Fruit fly (Drosophila melanogaster) whole organism, embryonic: ENCODE measurements around the gene CBP.

ENCODE experiments used
- B-H1 ChIP-seq: fragments of 200-800 bp; sonication (Bioruptor generic); IDR thresholded peaks from 3 replicates; pipeline ENCODE4 v1.3.6; 2022; ENCODE audit warnings: missing biosample characterization, missing genetic modification characterization
- C15 ChIP-seq: fragments of 200-800 bp; sonication (Bioruptor generic); IDR thresholded peaks from 3 replicates; pipeline ENCODE4 v1.3.6; 2022; ENCODE audit warnings: missing biosample characterization, missing genetic modification characterization
- CG10321 ChIP-seq: fragments of 200-800 bp; sonication (Bioruptor generic); IDR thresholded peaks from 2 replicates; pipeline ENCODE4 v1.3.6; 2022; ENCODE audit warnings: missing biosample characterization, missing genetic modification characterization
- CG10462 ChIP-seq: fragments of 200-800 bp; sonication (Bioruptor generic); optimal IDR thresholded peaks from 2 replicates; lab custom pipeline; 2016; ENCODE audit warnings: missing biosample characterization, missing genetic modification characterization
- CG11456 ChIP-seq: fragments of 200-800 bp; sonication (Bioruptor generic); IDR thresholded peaks from 3 replicates; pipeline ENCODE4 v1.3.6; 2022; ENCODE audit warnings: missing biosample characterization, missing genetic modification characterization
- CG11504 ChIP-seq: fragments of 200-800 bp; sonication (Bioruptor generic); optimal IDR thresholded peaks from 3 replicates; lab custom pipeline; 2019; ENCODE audit warnings: missing biosample characterization, mild to moderate bottlenecking, missing genetic modification characterization, moderate library complexity
- CG12219 ChIP-seq: fragments of 200-800 bp; sonication (Bioruptor generic); optimal IDR thresholded peaks from 3 replicates; lab custom pipeline; 2018; ENCODE audit warnings: missing biosample characterization, mild to moderate bottlenecking, missing genetic modification characterization
- CG13894 ChIP-seq: fragments of 200-800 bp; sonication (Bioruptor generic); optimal IDR thresholded peaks from 3 replicates; lab custom pipeline; 2018; ENCODE audit warnings: missing biosample characterization, mild to moderate bottlenecking, missing genetic modification characterization, moderate library complexity
- CG15514 ChIP-seq: fragments of 200-800 bp; sonication (Bioruptor generic); optimal IDR thresholded peaks from 3 replicates; lab custom pipeline; 2017; ENCODE audit warnings: missing biosample characterization, missing genetic modification characterization, mild to moderate bottlenecking, moderate library complexity, missing genetic modification reagents
- CG15696 ChIP-seq: fragments of 200-800 bp; sonication (Bioruptor generic); optimal IDR thresholded peaks from 2 replicates; lab custom pipeline; 2019; ENCODE audit warnings: missing biosample characterization, mild to moderate bottlenecking, missing genetic modification characterization, moderate library complexity
- CG1603 ChIP-seq: fragments of 200-800 bp; sonication (Bioruptor generic); optimal IDR thresholded peaks from 2 replicates; lab custom pipeline; 2019; ENCODE audit warnings: missing biosample characterization, mild to moderate bottlenecking, missing genetic modification characterization, moderate library complexity
- CG2712 ChIP-seq: fragments of 200-800 bp; optimal IDR thresholded peaks from 3 replicates; lab custom pipeline; 2019; ENCODE audit warnings: missing biosample characterization, mild to moderate bottlenecking, missing genetic modification characterization, moderate library complexity
- CG2875 ChIP-seq: fragments of 200-800 bp; sonication (Bioruptor generic); optimal IDR thresholded peaks from 2 replicates; lab custom pipeline; 2017; ENCODE audit warnings: missing biosample characterization, mild to moderate bottlenecking, missing genetic modification characterization, missing genetic modification reagents
- CG31224 ChIP-seq: fragments of 200-800 bp; sonication (Bioruptor generic); IDR thresholded peaks from 2 replicates; pipeline ENCODE4 v1.3.6; 2022; ENCODE audit warnings: missing biosample characterization, missing genetic modification characterization
- CG4617 ChIP-seq: fragments of 200-800 bp; sonication (Bioruptor generic); optimal IDR thresholded peaks from 3 replicates; lab custom pipeline; 2016; ENCODE audit warnings: missing biosample characterization, missing genetic modification characterization, borderline replicate concordance
- CG5953 ChIP-seq: fragments of 200-800 bp; sonication (Bioruptor generic); IDR thresholded peaks from 2 replicates; pipeline ENCODE4 v1.3.6; 2022; ENCODE audit warnings: missing biosample characterization, missing genetic modification characterization
- CG6254 ChIP-seq: fragments of 200-800 bp; sonication (Bioruptor generic); optimal IDR thresholded peaks from 3 replicates; lab custom pipeline; 2017; ENCODE audit warnings: mild to moderate bottlenecking, missing biosample characterization, missing genetic modification reagents, missing genetic modification characterization
- CG6272 ChIP-seq: fragments of 200-800 bp; sonication (Bioruptor generic); IDR thresholded peaks from 2 replicates; pipeline ENCODE4 v1.3.6; 2022; ENCODE audit warnings: missing biosample characterization, missing genetic modification characterization
- CG6654 ChIP-seq: fragments of 200-800 bp; sonication (Bioruptor generic); optimal IDR thresholded peaks from 2 replicates; lab custom pipeline; 2017; ENCODE audit warnings: missing biosample characterization, mild to moderate bottlenecking, missing genetic modification characterization
- CG6689 ChIP-seq: fragments of 200-800 bp; sonication (Bioruptor generic); IDR thresholded peaks from 2 replicates; pipeline ENCODE4 v1.3.6; 2022; ENCODE audit warnings: missing biosample characterization, missing genetic modification characterization
- CG9215 ChIP-seq: fragments of 200-800 bp; sonication (Bioruptor generic); IDR thresholded peaks from 2 replicates; pipeline ENCODE4 v1.3.6; 2022; ENCODE audit warnings: missing biosample characterization, missing genetic modification characterization
- D ChIP-seq, 2 experiments: fragments of 200-800 bp in 1 of 2; fragments of >200 bp in 1 of 2; sonication (Bioruptor generic) in 1 of 2; optimal IDR thresholded peaks; 2 replicates in 1 of 2; 3 replicates in 1 of 2; lab custom pipeline; 2017; ENCODE audit warnings: mild to moderate bottlenecking in 1 of 2, missing biosample characterization in 1 of 2, missing genetic modification characterization in 1 of 2, missing genetic modification reagents in 1 of 2
- D19B ChIP-seq: fragments of 200-800 bp; sonication (Bioruptor generic); optimal IDR thresholded peaks from 2 replicates; lab custom pipeline; 2017; ENCODE audit warnings: missing biosample characterization, mild to moderate bottlenecking, missing genetic modification characterization
- GATAe ChIP-seq: fragments of 200-800 bp; sonication (Bioruptor generic); conservative IDR thresholded peaks from 2 replicates; pipeline ENCODE4 v1.3.6; 2022; ENCODE audit warnings: missing biosample characterization, missing genetic modification characterization
- HLH4C ChIP-seq: fragments of 200-800 bp; sonication (Bioruptor generic); IDR thresholded peaks from 3 replicates; pipeline ENCODE4 v1.3.6; 2022; ENCODE audit warnings: missing biosample characterization, missing genetic modification characterization; ENCODE audit not compliant: partially characterized antibody
- Jarid2 ChIP-seq: fragments of 200-800 bp; sonication (Bioruptor generic); optimal IDR thresholded peaks from 3 replicates; lab custom pipeline; 2017; ENCODE audit warnings: mild to moderate bottlenecking, missing biosample characterization, missing genetic modification reagents, missing genetic modification characterization
- NC2α ChIP-seq: fragments of 200-800 bp; sonication (Bioruptor generic); optimal IDR thresholded peaks from 2 replicates; lab custom pipeline; 2016; ENCODE audit warnings: missing biosample characterization, missing genetic modification characterization
- Sry-β ChIP-seq: fragments of 200-800 bp; sonication (Bioruptor generic); optimal IDR thresholded peaks from 2 replicates; lab custom pipeline; 2018; ENCODE audit warnings: missing biosample characterization, mild to moderate bottlenecking, missing genetic modification characterization, moderate library complexity
- Xbp1 ChIP-seq: fragments of 200-800 bp; sonication (Bioruptor generic); optimal IDR thresholded peaks from 3 replicates; lab custom pipeline; 2016; ENCODE audit warnings: missing biosample characterization, mild to moderate bottlenecking, missing genetic modification characterization
- YL-1 ChIP-seq: fragments of 200-800 bp; sonication (Bioruptor generic); optimal IDR thresholded peaks from 3 replicates; lab custom pipeline; 2017; ENCODE audit warnings: missing biosample characterization, mild to moderate bottlenecking, missing genetic modification characterization
- cad ChIP-seq: fragments of >200 bp; optimal IDR thresholded peaks from 2 replicates; lab custom pipeline; 2017; ENCODE audit warnings: missing biosample characterization, missing genetic modification characterization
- chinmo ChIP-seq: fragments of 200-800 bp; sonication (Bioruptor generic); IDR thresholded peaks from 4 replicates; pipeline ENCODE4 v1.3.6; 2022; ENCODE audit warnings: missing biosample characterization, missing genetic modification characterization; ENCODE audit not compliant: partially characterized antibody
- dpn ChIP-seq, 2 experiments: fragments of 200-800 bp; sonication (Bioruptor generic); optimal IDR thresholded peaks; 3 replicates each; lab custom pipeline; 2016; ENCODE audit warnings: missing biosample characterization in 2 of 2, missing genetic modification characterization in 2 of 2
- eyg ChIP-seq: fragments of 200-800 bp; sonication (Bioruptor generic); optimal IDR thresholded peaks from 3 replicates; lab custom pipeline; 2016; ENCODE audit warnings: missing biosample characterization, missing genetic modification characterization
- gem ChIP-seq: fragments of 200-800 bp; sonication (Bioruptor generic); optimal IDR thresholded peaks from 2 replicates; lab custom pipeline; 2019; ENCODE audit warnings: missing biosample characterization, mild to moderate bottlenecking, missing genetic modification characterization, moderate library complexity
- ken ChIP-seq: fragments of 200-800 bp; sonication (Bioruptor generic); IDR thresholded peaks from 3 replicates; pipeline ENCODE4 v1.3.6; 2022; ENCODE audit warnings: missing biosample characterization, missing genetic modification characterization
- kni ChIP-seq: fragments of 200-800 bp; sonication (Bioruptor generic); optimal IDR thresholded peaks from 3 replicates; lab custom pipeline; 2017; ENCODE audit warnings: mild to moderate bottlenecking, missing biosample characterization, missing genetic modification reagents, missing genetic modification characterization
- nerfin-2 ChIP-seq: fragments of 200-800 bp; sonication (Bioruptor generic); IDR thresholded peaks from 2 replicates; pipeline ENCODE4 v1.3.6; 2022; ENCODE audit warnings: missing biosample characterization, missing genetic modification characterization; ENCODE audit not compliant: partially characterized antibody
- nmo ChIP-seq: fragments of 200-800 bp; sonication (Bioruptor generic); optimal IDR thresholded peaks from 2 replicates; lab custom pipeline; 2018; ENCODE audit warnings: missing biosample characterization, mild to moderate bottlenecking, missing genetic modification characterization, moderate library complexity
- org-1 ChIP-seq: fragments of 200-800 bp; sonication (Bioruptor generic); optimal IDR thresholded peaks from 2 replicates; lab custom pipeline; 2017; ENCODE audit warnings: missing biosample characterization, missing genetic modification characterization
- pfk ChIP-seq: fragments of 200-800 bp; sonication (Bioruptor generic); optimal IDR thresholded peaks from 2 replicates; lab custom pipeline; 2018; ENCODE audit warnings: missing biosample characterization, mild to moderate bottlenecking, missing genetic modification characterization, moderate library complexity
- pros ChIP-seq: fragments of 200-800 bp; sonication (Bioruptor generic); optimal IDR thresholded peaks from 3 replicates; lab custom pipeline; 2019; ENCODE audit warnings: missing biosample characterization, mild to moderate bottlenecking, missing genetic modification characterization, moderate library complexity
- salm ChIP-seq: fragments of 200-800 bp; sonication (Bioruptor generic); optimal IDR thresholded peaks from 2 replicates; lab custom pipeline; 2018; ENCODE audit warnings: missing biosample characterization, mild to moderate bottlenecking, missing genetic modification characterization
- sens ChIP-seq: fragments of 200-800 bp; sonication (Bioruptor generic); peaks from one replicate; lab custom pipeline; 2016; ENCODE audit warnings: missing biosample characterization, missing genetic modification characterization
- sima ChIP-seq: fragments of 200-800 bp; sonication (Bioruptor generic); optimal IDR thresholded peaks from 2 replicates; lab custom pipeline; 2016; ENCODE audit warnings: missing biosample characterization, missing genetic modification characterization
- sob ChIP-seq: fragments of 200-800 bp; sonication (Bioruptor generic); IDR thresholded peaks from 2 replicates; pipeline ENCODE4 v1.3.6; 2022; ENCODE audit warnings: missing biosample characterization, missing genetic modification characterization
- trem ChIP-seq: fragments of 200-800 bp; optimal IDR thresholded peaks from 3 replicates; lab custom pipeline; 2019; ENCODE audit warnings: missing biosample characterization, mild to moderate bottlenecking, missing genetic modification characterization, moderate library complexity
- twi ChIP-seq: fragments of 200-800 bp; optimal IDR thresholded peaks from 2 replicates; lab custom pipeline; 2019; ENCODE audit warnings: missing biosample characterization, mild to moderate bottlenecking, missing genetic modification characterization, moderate library complexity
- tx ChIP-seq: fragments of 200-800 bp; sonication (Bioruptor generic); optimal IDR thresholded peaks from 2 replicates; lab custom pipeline; 2016; ENCODE audit warnings: missing biosample characterization, missing genetic modification characterization

The CBP gene

DNA sequence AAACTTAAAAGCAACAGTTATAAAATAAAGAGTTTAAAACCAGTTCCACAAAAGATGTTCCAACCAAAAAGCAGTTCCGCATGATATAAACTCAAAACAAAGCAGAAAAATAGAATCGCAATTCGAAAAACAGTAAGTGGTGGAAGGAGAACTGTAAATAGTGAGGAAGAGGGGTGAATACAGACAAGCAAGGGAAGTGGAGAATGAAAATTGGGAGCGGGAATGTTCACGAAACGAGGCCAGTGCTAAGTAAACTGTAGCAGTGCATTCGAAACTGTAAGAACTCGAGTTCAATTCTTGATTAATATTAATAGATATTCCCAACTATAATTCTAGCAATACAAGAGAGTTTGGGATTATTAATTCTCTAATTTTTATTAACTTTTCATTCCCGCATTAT is 823 bp downstream of the CBP start (continued):
- peak; percentile 63 for TF ChIP-seq cad (GFP tag; lab: Kevin White, UChicago)
- no peak for TF ChIP-seq nerfin-2 (GFP tag; lab: Robert Waterston, UW)
- no peak for TF ChIP-seq GATAe
- peak; percentile 36 for TF ChIP-seq sens (GFP tag; lab: Kevin White, UChicago)
- TF ChIP-seq twi (tag; lab: Kevin White, UChicago) = no peak
- no peak for TF ChIP-seq dpn (GFP tag; optimal IDR thresholded peaks at IDR 0.05; lab: Kevin White, UChicago)
- no peak for TF ChIP-seq CG15514
- no peak for TF ChIP-seq CG5953 (GFP tag; lab: Robert Waterston, UW)
- TF ChIP-seq eyg (GFP tag; lab: Kevin White, UChicago) = no peak
- TF ChIP-seq YL-1 (GFP tag; lab: Kevin White, UChicago) = no peak
- TF ChIP-seq CG31224 (GFP tag; lab: Robert Waterston, UW) = no peak
- TF ChIP-seq CG6654 (GFP tag; lab: Kevin White, UChicago) = peak; percentile 98
- TF ChIP-seq D19B (GFP tag; lab: Kevin White, UChicago) = no peak
- no peak for TF ChIP-seq CG15696 (tag; lab: Kevin White, UChicago)
- peak; percentile 37 for TF ChIP-seq kni
- peak; percentile 24 for TF ChIP-seq pros (GFP tag; lab: Kevin White, UChicago)

DNA sequence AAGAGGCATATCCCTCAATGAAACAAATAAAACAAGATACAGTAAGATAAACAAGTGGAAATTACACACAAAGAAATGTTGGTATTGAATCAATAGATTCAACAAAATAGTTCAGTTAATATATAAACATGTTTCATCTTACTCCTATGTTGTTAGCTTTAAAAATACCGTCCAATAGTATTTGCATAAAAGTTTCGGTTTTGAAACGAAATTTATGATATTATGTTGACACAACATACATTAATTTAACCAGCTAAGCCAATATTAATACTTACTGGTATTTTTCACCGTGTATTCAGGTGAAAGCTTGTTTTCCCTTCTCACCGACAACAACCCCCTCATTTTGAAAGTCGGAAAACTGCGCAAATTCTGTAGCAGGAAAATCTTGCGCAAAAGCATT is 1.4 kb downstream of the CBP start:
- TF ChIP-seq NC2α (GFP tag; lab: Kevin White, UChicago) = peak; percentile 23
- TF ChIP-seq CG6689 (GFP tag; lab: Robert Waterston, UW) = peak; percentile 54; the same call in 1 of the 2 replicates
- peak; percentile 10 for TF ChIP-seq D19B (GFP tag; lab: Kevin White, UChicago)
- peak; percentile 64 for TF ChIP-seq Xbp1 (GFP tag; lab: Kevin White, UChicago)
- TF ChIP-seq C15 = no peak
- peak; percentile 62 for TF ChIP-seq nmo (GFP tag; lab: Kevin White, UChicago)
- peak; percentile 59 for TF ChIP-seq CG12219 (GFP tag; lab: Kevin White, UChicago)
- peak; percentile 21 for TF ChIP-seq CG4617 (GFP tag; lab: Kevin White, UChicago)
- no peak for TF ChIP-seq chinmo
- TF ChIP-seq gem (tag; lab: Kevin White, UChicago) = peak; percentile 84
- TF ChIP-seq ken (GFP tag; lab: Robert Waterston, UW) = 0 out of 3 replicates have a peak, but pooled peaks have one; percentile 25
- TF ChIP-seq CG2875 (GFP tag; lab: Kevin White, UChicago) = peak; percentile 63
- no peak for TF ChIP-seq CG6272 (GFP tag; lab: Robert Waterston, UW)
- no peak for TF ChIP-seq tx
- TF ChIP-seq CG10321 (GFP tag; lab: Robert Waterston, UW) = no peak
- peak; percentile 65 for TF ChIP-seq org-1
- TF ChIP-seq trem (tag; lab: Kevin White, UChicago) = peak; percentile 23
- no peak for TF ChIP-seq sima
- TF ChIP-seq salm = peak; percentile 57
- peak; percentile 70 for TF ChIP-seq CG2712 (tag; lab: Kevin White, UChicago)
- no peak for TF ChIP-seq D (optimal IDR thresholded peaks at IDR 0.05; lab: Kevin White, UChicago)
- TF ChIP-seq D (GFP tag; optimal IDR thresholded peaks at IDR 0.05; lab: Kevin White, UChicago) = peak; percentile 58
- peak; percentile 31 for TF ChIP-seq CG13894
- TF ChIP-seq B-H1 = peak; percentile 38; the same call in 1 of the 3 replicates
- peak; percentile 80 for TF ChIP-seq CG11504
- TF ChIP-seq CG6254 (GFP tag; lab: Kevin White, UChicago) = peak; percentile 33
- peak; percentile 54 for TF ChIP-seq sob (GFP tag; lab: Robert Waterston, UW)
- peak; percentile 13 for TF ChIP-seq Sry-β (GFP tag; lab: Kevin White, UChicago)
- TF ChIP-seq CG9215 (GFP tag; lab: Robert Waterston, UW) = peak; percentile 22; the same call in 1 of the 2 replicates
- no peak for TF ChIP-seq HLH4C (GFP tag; lab: Robert Waterston, UW)
- peak; percentile 1 for TF ChIP-seq CG10462
- peak; percentile 39 for TF ChIP-seq Jarid2 (GFP tag; lab: Kevin White, UChicago)
- TF ChIP-seq CG1603 = peak; percentile 75
- TF ChIP-seq pfk (GFP tag; lab: Kevin White, UChicago) = no peak
- 0 out of 3 replicates have a peak, but pooled peaks have one; percentile 58 for TF ChIP-seq CG11456 (GFP tag; lab: Robert Waterston, UW)
